Fruit fly (Drosophila melanogaster) whole organism, embryonic: ENCODE results near the gene Cyp28d2.
A peak's percentile ranks its signal among the peaks of the same experiment; 100 is the strongest.

ENCODE experiments used
- CG10267 ChIP-seq: fragments of 200-800 bp; sonication (Bioruptor generic); optimal IDR thresholded peaks from 2 replicates; lab custom pipeline; 2018; ENCODE audit warnings: missing biosample characterization, mild to moderate bottlenecking, missing genetic modification characterization, moderate library complexity
- CG10431 ChIP-seq: fragments of 200-800 bp; sonication (Bioruptor generic); optimal IDR thresholded peaks from 3 replicates; lab custom pipeline; 2018; ENCODE audit warnings: missing biosample characterization, mild to moderate bottlenecking, missing genetic modification characterization
- CG12104 ChIP-seq: fragments of 200-800 bp; sonication (Bioruptor generic); optimal IDR thresholded peaks from 3 replicates; lab custom pipeline; 2016; ENCODE audit warnings: missing biosample characterization, missing genetic modification characterization
- CG12659 ChIP-seq: fragments of 200-800 bp; sonication (Bioruptor generic); optimal IDR thresholded peaks from 3 replicates; lab custom pipeline; 2017; ENCODE audit warnings: mild to moderate bottlenecking, missing biosample characterization, missing genetic modification reagents, missing genetic modification characterization
- CG12769 ChIP-seq: fragments of 200-800 bp; sonication (Bioruptor generic); optimal IDR thresholded peaks from 2 replicates; lab custom pipeline; 2019; ENCODE audit warnings: missing biosample characterization, mild to moderate bottlenecking, missing genetic modification characterization, moderate library complexity
- CG14014 ChIP-seq: fragments of 200-800 bp; sonication (Bioruptor generic); IDR thresholded peaks from 2 replicates; pipeline ENCODE4 v1.3.6; 2022; ENCODE audit warnings: missing biosample characterization, missing genetic modification characterization
- CG15514 ChIP-seq: fragments of 200-800 bp; sonication (Bioruptor generic); optimal IDR thresholded peaks from 3 replicates; lab custom pipeline; 2017; ENCODE audit warnings: missing biosample characterization, missing genetic modification characterization, mild to moderate bottlenecking, moderate library complexity, missing genetic modification reagents
- CG2129 ChIP-seq: fragments of 200-800 bp; sonication (Bioruptor generic); IDR thresholded peaks from 2 replicates; pipeline ENCODE4 v1.3.6; 2022; ENCODE audit warnings: missing biosample characterization, missing genetic modification characterization; ENCODE audit not compliant: partially characterized antibody
- CG31388 ChIP-seq: fragments of 200-800 bp; sonication (Bioruptor generic); optimal IDR thresholded peaks from 2 replicates; lab custom pipeline; 2016; ENCODE audit warnings: missing biosample characterization, missing genetic modification characterization
- CG3163 ChIP-seq: fragments of 200-800 bp; sonication (Bioruptor generic); optimal IDR thresholded peaks from 3 replicates; lab custom pipeline; 2016; ENCODE audit warnings: missing biosample characterization, missing genetic modification characterization
- CG34224 ChIP-seq: fragments of 200-800 bp; sonication (Bioruptor generic); IDR thresholded peaks from 3 replicates; pipeline ENCODE4 v1.3.6; 2022; ENCODE audit warnings: missing biosample characterization, missing genetic modification characterization; ENCODE audit not compliant: partially characterized antibody
- CG4820 ChIP-seq: fragments of 200-800 bp; sonication (Bioruptor generic); optimal IDR thresholded peaks from 3 replicates; lab custom pipeline; 2016; ENCODE audit warnings: missing biosample characterization, missing genetic modification characterization
- CG6654 ChIP-seq: fragments of 200-800 bp; sonication (Bioruptor generic); optimal IDR thresholded peaks from 2 replicates; lab custom pipeline; 2017; ENCODE audit warnings: missing biosample characterization, mild to moderate bottlenecking, missing genetic modification characterization
- CG7372 ChIP-seq: fragments of 200-800 bp; sonication (Bioruptor generic); IDR thresholded peaks from 2 replicates; pipeline ENCODE4 v1.3.6; 2022; ENCODE audit warnings: missing biosample characterization, missing genetic modification characterization
- CG7963 ChIP-seq: fragments of 200-800 bp; sonication (Bioruptor generic); IDR thresholded peaks from 3 replicates; pipeline ENCODE4 v1.3.6; 2022; ENCODE audit warnings: missing biosample characterization, missing genetic modification characterization; ENCODE audit not compliant: partially characterized antibody
- CG8359 ChIP-seq: fragments of 200-800 bp; sonication (Bioruptor generic); optimal IDR thresholded peaks from 2 replicates; lab custom pipeline; 2017; ENCODE audit warnings: missing biosample characterization, mild to moderate bottlenecking, missing genetic modification characterization, borderline replicate concordance
- CG8478 ChIP-seq: fragments of >200 bp; optimal IDR thresholded peaks from 2 replicates; lab custom pipeline; 2018
- CG8944 ChIP-seq: fragments of 200-800 bp; sonication (Bioruptor generic); optimal IDR thresholded peaks from 3 replicates; lab custom pipeline; 2016; ENCODE audit warnings: missing biosample characterization, missing genetic modification characterization
- CG9727 ChIP-seq: fragments of 200-800 bp; sonication (Bioruptor generic); optimal IDR thresholded peaks from 3 replicates; lab custom pipeline; 2017; ENCODE audit warnings: missing biosample characterization, mild to moderate bottlenecking, missing genetic modification characterization
- CG9876 ChIP-seq: fragments of 200-800 bp; sonication (Bioruptor generic); optimal IDR thresholded peaks from 2 replicates; lab custom pipeline; 2016; ENCODE audit warnings: missing biosample characterization, missing genetic modification characterization
- ERR ChIP-seq: fragments of 200-800 bp; sonication (Bioruptor generic); optimal IDR thresholded peaks from 2 replicates; lab custom pipeline; 2016; ENCODE audit warnings: missing biosample characterization, missing genetic modification characterization
- Fer2 ChIP-seq: fragments of 200-800 bp; sonication (Bioruptor generic); optimal IDR thresholded peaks from 2 replicates; lab custom pipeline; 2018; ENCODE audit warnings: missing biosample characterization, mild to moderate bottlenecking, missing genetic modification characterization, moderate library complexity
- Nf-YC ChIP-seq: fragments of 200-800 bp; optimal IDR thresholded peaks from 3 replicates; lab custom pipeline; 2019; ENCODE audit warnings: missing biosample characterization, mild to moderate bottlenecking, missing genetic modification characterization, moderate library complexity
- Optix ChIP-seq: fragments of 200-800 bp; sonication (Bioruptor generic); IDR thresholded peaks from 3 replicates; pipeline ENCODE4 v1.3.6; 2022; ENCODE audit warnings: missing biosample characterization, missing genetic modification characterization
- Pdp1 ChIP-seq, 2 experiments: fragments of 200-800 bp; sonication (Bioruptor generic); optimal IDR thresholded peaks; 3 replicates each; lab custom pipeline; 2016; ENCODE audit warnings: missing biosample characterization in 2 of 2, missing genetic modification characterization in 2 of 2, mild to moderate bottlenecking in 1 of 2, moderate library complexity in 1 of 2
- Spps ChIP-seq: fragments of 200-800 bp; sonication (Bioruptor generic); optimal IDR thresholded peaks from 2 replicates; lab custom pipeline; 2018; ENCODE audit warnings: missing biosample characterization, mild to moderate bottlenecking, missing genetic modification characterization
- Sry-β ChIP-seq: fragments of 200-800 bp; sonication (Bioruptor generic); optimal IDR thresholded peaks from 2 replicates; lab custom pipeline; 2018; ENCODE audit warnings: missing biosample characterization, mild to moderate bottlenecking, missing genetic modification characterization, moderate library complexity
- TFAM ChIP-seq: fragments of 200-800 bp; sonication (Bioruptor generic); optimal IDR thresholded peaks from 2 replicates; lab custom pipeline; 2017; ENCODE audit warnings: missing biosample characterization, missing genetic modification characterization, inconsistent platforms
- Vsx1 ChIP-seq: fragments of 200-800 bp; sonication (Bioruptor generic); optimal IDR thresholded peaks from 2 replicates; lab custom pipeline; 2017; ENCODE audit warnings: missing biosample characterization, mild to moderate bottlenecking, missing genetic modification characterization, missing genetic modification reagents
- amos ChIP-seq: fragments of 200-800 bp; sonication (Bioruptor generic); IDR thresholded peaks from 2 replicates; pipeline ENCODE4 v1.3.6; 2022; ENCODE audit warnings: missing biosample characterization, missing genetic modification characterization; ENCODE audit not compliant: partially characterized antibody
- br ChIP-seq: fragments of >200 bp; optimal IDR thresholded peaks from 2 replicates; lab custom pipeline; 2017
- cwo ChIP-seq: fragments of 200-800 bp; sonication (Bioruptor generic); optimal IDR thresholded peaks from 3 replicates; lab custom pipeline; 2017; ENCODE audit warnings: missing biosample characterization, missing genetic modification characterization, mild to moderate bottlenecking, moderate library complexity, missing genetic modification reagents
- da ChIP-seq: fragments of 200-800 bp; sonication (Bioruptor generic); optimal IDR thresholded peaks from 2 replicates; lab custom pipeline; 2016; ENCODE audit warnings: missing biosample characterization, missing genetic modification characterization
- gcm2 ChIP-seq: fragments of 200-800 bp; sonication (Bioruptor generic); optimal IDR thresholded peaks from 2 replicates; lab custom pipeline; 2016; ENCODE audit warnings: missing biosample characterization, missing genetic modification characterization
- insv ChIP-seq, 2 experiments: fragments of 200-800 bp; sonication (Bioruptor generic); optimal IDR thresholded peaks; 3 replicates each; lab custom pipeline; 2016 to 2018; ENCODE audit warnings: missing biosample characterization in 2 of 2, missing genetic modification characterization in 2 of 2
- inv ChIP-seq: fragments of 200-800 bp; sonication (Bioruptor generic); IDR thresholded peaks from 2 replicates; pipeline ENCODE4 v1.3.6; 2022; ENCODE audit warnings: missing biosample characterization, missing genetic modification characterization; ENCODE audit not compliant: partially characterized antibody
- kni ChIP-seq: fragments of 200-800 bp; sonication (Bioruptor generic); optimal IDR thresholded peaks from 3 replicates; lab custom pipeline; 2017; ENCODE audit warnings: mild to moderate bottlenecking, missing biosample characterization, missing genetic modification reagents, missing genetic modification characterization
- lilli ChIP-seq: fragments of 200-800 bp; sonication (Bioruptor generic); optimal IDR thresholded peaks from 3 replicates; lab custom pipeline; 2016; ENCODE audit warnings: missing biosample characterization, missing genetic modification characterization
- lola ChIP-seq, 3 experiments: fragments of >200 bp in 2 of 3; fragments of 200-800 bp in 1 of 3; sonication (Bioruptor generic) in 1 of 3; optimal IDR thresholded peaks; 2 replicates each; lab custom pipeline; 2017 to 2019; ENCODE audit warnings: missing biosample characterization in 3 of 3, missing genetic modification characterization in 3 of 3, mild to moderate bottlenecking in 1 of 3, moderate library complexity in 1 of 3
- mld ChIP-seq: fragments of 200-800 bp; sonication (Bioruptor generic); IDR thresholded peaks from 3 replicates; pipeline ENCODE4 v1.3.6; 2022; ENCODE audit warnings: missing biosample characterization, missing genetic modification characterization; ENCODE audit not compliant: partially characterized antibody
- pfk ChIP-seq: fragments of 200-800 bp; sonication (Bioruptor generic); optimal IDR thresholded peaks from 2 replicates; lab custom pipeline; 2018; ENCODE audit warnings: missing biosample characterization, mild to moderate bottlenecking, missing genetic modification characterization, moderate library complexity
- psq ChIP-seq: fragments of 200-800 bp; sonication (Bioruptor generic); optimal IDR thresholded peaks from 2 replicates; lab custom pipeline; 2017; ENCODE audit warnings: missing biosample characterization, missing genetic modification characterization
- pzg ChIP-seq: fragments of 200-800 bp; sonication (Bioruptor generic); optimal IDR thresholded peaks from 3 replicates; lab custom pipeline; 2018; ENCODE audit warnings: missing biosample characterization, mild to moderate bottlenecking, missing genetic modification characterization, moderate library complexity
- row ChIP-seq: fragments of 200-800 bp; sonication (Bioruptor generic); IDR thresholded peaks from 3 replicates; pipeline ENCODE4 v1.3.6; 2022; ENCODE audit warnings: missing biosample characterization, missing genetic modification characterization
- ttk ChIP-seq: fragments of 200-800 bp; sonication (Bioruptor generic); IDR thresholded peaks from 2 replicates; pipeline ENCODE4 v2.1.2; 2022; ENCODE audit warnings: missing biosample characterization, missing genetic modification characterization
- wek ChIP-seq: fragments of 200-800 bp; sonication (Bioruptor generic); optimal IDR thresholded peaks from 3 replicates; lab custom pipeline; 2018; ENCODE audit warnings: missing biosample characterization, mild to moderate bottlenecking, missing genetic modification characterization, moderate library complexity
- zen ChIP-seq: fragments of 200-800 bp; sonication (Bioruptor generic); optimal IDR thresholded peaks from 3 replicates; lab custom pipeline; 2018; ENCODE audit warnings: missing biosample characterization, mild to moderate bottlenecking, missing genetic modification characterization, moderate library complexity

Gene Cyp28d2

DNA sequence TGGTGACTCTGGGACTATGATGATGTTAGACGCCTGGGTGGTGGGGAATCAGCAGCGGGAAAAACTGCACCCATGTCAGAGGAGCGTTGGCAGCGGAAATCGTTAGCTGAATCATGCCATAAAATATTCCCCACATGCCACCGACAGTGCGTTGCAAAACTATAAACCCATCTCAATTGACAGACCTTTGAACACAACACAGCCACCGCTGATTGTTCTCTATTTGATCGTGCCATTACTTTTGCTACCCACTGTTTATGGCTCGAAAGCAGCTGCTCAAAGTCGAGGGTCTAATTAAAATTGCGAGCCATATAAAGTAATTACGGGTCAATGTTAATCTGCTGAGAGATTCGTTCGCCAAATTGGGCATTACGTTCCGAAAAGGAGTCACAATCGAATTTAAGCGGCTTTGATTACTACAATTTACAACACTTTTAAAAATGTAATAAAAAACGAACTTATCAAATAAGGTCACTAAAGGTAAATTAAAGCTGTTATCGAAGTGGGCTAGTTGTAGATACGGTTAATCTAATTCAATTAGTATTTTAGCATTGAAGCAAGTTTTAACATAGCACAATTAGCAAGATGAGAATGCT lies 17.8 kb downstream of the Cyp28d2 start (continued):
- TF ChIP-seq CG8359 (GFP tag; lab: Kevin White, UChicago) = peak; percentile 25
- no peak for TF ChIP-seq CG8478 (lab: Kevin White, UChicago)
- peak; percentile 57; the same call in 2 of the 3 replicates for TF ChIP-seq row (GFP tag; lab: Robert Waterston, UW)
- peak; percentile 23 for TF ChIP-seq lilli (GFP tag; lab: Kevin White, UChicago)
- TF ChIP-seq CG14014 = 0 out of 2 replicates have a peak, but pooled peaks have one; percentile 24
- no peak for TF ChIP-seq Optix
- TF ChIP-seq CG9727 (GFP tag; lab: Kevin White, UChicago) = no peak
- no peak for TF ChIP-seq Fer2 (tag; lab: Kevin White, UChicago)
- no peak for TF ChIP-seq wek
- TF ChIP-seq inv = 0 out of 2 replicates have a peak, but pooled peaks have one; percentile 13
- TF ChIP-seq Spps (tag; lab: Kevin White, UChicago) = no peak
- no peak for TF ChIP-seq CG31388
- no peak for TF ChIP-seq lola (GFP tag; optimal IDR thresholded peaks at IDR 0.05; lab: Kevin White, UChicago)
- TF ChIP-seq CG10431 (GFP tag; lab: Kevin White, UChicago) = no peak
- no peak for TF ChIP-seq CG9876 (GFP tag; lab: Kevin White, UChicago)
- TF ChIP-seq Sry-β (GFP tag; lab: Kevin White, UChicago) = no peak
- TF ChIP-seq CG34224 (GFP tag; lab: Robert Waterston, UW) = no peak
- no peak for TF ChIP-seq CG3163
- TF ChIP-seq CG12104 (GFP tag; lab: Kevin White, UChicago) = no peak
- no peak for TF ChIP-seq ERR (GFP tag; lab: Kevin White, UChicago)
- TF ChIP-seq gcm2 (GFP tag; lab: Kevin White, UChicago) = no peak
- TF ChIP-seq CG4820 = no peak
- no peak for TF ChIP-seq CG6654 (GFP tag; lab: Kevin White, UChicago)
- TF ChIP-seq insv (GFP tag; optimal IDR thresholded peaks at IDR 0.05; lab: Kevin White, UChicago) = no peak
- no peak for TF ChIP-seq pfk (GFP tag; lab: Kevin White, UChicago)
- peak; percentile 16 for TF ChIP-seq CG15514
- TF ChIP-seq amos (GFP tag; lab: Robert Waterston, UW) = no peak
- no peak for TF ChIP-seq zen (tag; lab: Kevin White, UChicago)
- TF ChIP-seq CG12769 (tag; lab: Kevin White, UChicago) = peak; percentile 19
- no peak for TF ChIP-seq da
- no peak for TF ChIP-seq br
- TF ChIP-seq cwo (GFP tag; lab: Kevin White, UChicago) = no peak
- no peak for TF ChIP-seq mld
- no peak for TF ChIP-seq CG12659 (GFP tag; lab: Kevin White, UChicago)
- no peak for TF ChIP-seq pzg (GFP tag; lab: Kevin White, UChicago)
- TF ChIP-seq CG8944 (GFP tag; lab: Kevin White, UChicago) = no peak
- TF ChIP-seq kni (GFP tag; lab: Kevin White, UChicago) = no peak
- no peak for TF ChIP-seq CG10267 (tag; lab: Kevin White, UChicago)
- no peak for TF ChIP-seq Nf-YC (tag; lab: Kevin White, UChicago)
- no peak for TF ChIP-seq CG7372 (GFP tag; lab: Robert Waterston, UW)
- TF ChIP-seq CG2129 (GFP tag; lab: Robert Waterston, UW) = no peak
- TF ChIP-seq TFAM (GFP tag; lab: Kevin White, UChicago) = no peak
- TF ChIP-seq psq = no peak
- no peak for TF ChIP-seq Vsx1 (GFP tag; lab: Kevin White, UChicago)
- TF ChIP-seq ttk (GFP tag; lab: Robert Waterston, UW) = 0 out of 2 replicates have a peak, but pooled peaks have one; percentile 13
- TF ChIP-seq CG7963 (GFP tag; lab: Robert Waterston, UW) = no peak
- no peak for TF ChIP-seq Pdp1 (GFP tag; optimal IDR thresholded peaks at IDR 0.05; lab: Kevin White, UChicago)
